Fruit fly (Drosophila melanogaster): ENCODE data around the gene CTCF.

Gene CTCF

dm6 chr3L:7323348-7323747, 33.2 kb downstream of the CTCF start, which contains the start of the genes RhoGEF4 and Rint1 (continued):
- no peak for TF ChIP-seq Vsx1 (GFP tag; optimal IDR thresholded peaks at IDR 0.05)
- no peak for TF ChIP-seq CG10274 (GFP tag; optimal IDR thresholded peaks at IDR 0.05)
- TF ChIP-seq Tbp (GFP tag; optimal IDR thresholded peaks at IDR 0.05), result no peak
- TF ChIP-seq HmgD (GFP tag; optimal IDR thresholded peaks at IDR 0.05), result no peak
- TF ChIP-seq CG10431 (GFP tag; optimal IDR thresholded peaks at IDR 0.05), result no peak
- peak; percentile 70 for TF ChIP-seq Ets97D (GFP tag; optimal IDR thresholded peaks at IDR 0.05)
- peak; percentile 73 for TF ChIP-seq zen (tag; optimal IDR thresholded peaks at IDR 0.05)
- no peak for TF ChIP-seq chinmo (GFP tag; IDR thresholded peaks at IDR 0.05; ENCODE audit: partially characterized antibody)
- TF ChIP-seq sc (optimal IDR thresholded peaks at IDR 0.05), result no peak
- peak; percentile 48 for TF ChIP-seq sc (GFP tag; optimal IDR thresholded peaks at IDR 0.05)
- TF ChIP-seq Poxn (GFP tag; IDR thresholded peaks at IDR 0.05), result no peak
- no peak for TF ChIP-seq mirr (GFP tag; optimal IDR thresholded peaks at IDR 0.05)
- no peak for TF ChIP-seq abd-A (tag; optimal IDR thresholded peaks at IDR 0.05)
- TF ChIP-seq cad (GFP tag; optimal IDR thresholded peaks at IDR 0.05), result no peak
- TF ChIP-seq oc (tag; optimal IDR thresholded peaks at IDR 0.05), result no peak
- no peak for TF ChIP-seq Doc3 (GFP tag; IDR thresholded peaks at IDR 0.05; ENCODE audit: partially characterized antibody)
- TF ChIP-seq mld (GFP tag; IDR thresholded peaks at IDR 0.05; ENCODE audit: partially characterized antibody), result no peak
- no peak for TF ChIP-seq CG2199 (GFP tag; IDR thresholded peaks at IDR 0.05)
- no peak for TF ChIP-seq CG3163 (GFP tag; optimal IDR thresholded peaks at IDR 0.05)
- peak; percentile 92 for TF ChIP-seq slbo (GFP tag; IDR thresholded peaks at IDR 0.05)
- peak; percentile 82 for TF ChIP-seq Aef1 (GFP tag; IDR thresholded peaks at IDR 0.05)
- no peak for TF ChIP-seq CG12219 (GFP tag; optimal IDR thresholded peaks at IDR 0.05)
- TF ChIP-seq CG31388 (GFP tag; optimal IDR thresholded peaks at IDR 0.05), result peak; percentile 28
- no peak for TF ChIP-seq CG4707 (GFP tag; optimal IDR thresholded peaks at IDR 0.05)
- TF ChIP-seq MESR4 (GFP tag; optimal IDR thresholded peaks at IDR 0.05), result peak; percentile 28
- TF ChIP-seq ash1 (GFP tag; optimal IDR thresholded peaks at IDR 0.05), result no peak
- peak; percentile 90 for TF ChIP-seq CG3847 (GFP tag; IDR thresholded peaks at IDR 0.05)
- peak; percentile 43 for TF ChIP-seq CG7928 (GFP tag; optimal IDR thresholded peaks at IDR 0.05)
- peak; percentile 45 for TF ChIP-seq BEAF-32 (GFP tag; optimal IDR thresholded peaks at IDR 0.05)
- peak; percentile 76 for TF ChIP-seq CG12659 (GFP tag; optimal IDR thresholded peaks at IDR 0.05)
- TF ChIP-seq ssp (GFP tag; IDR thresholded peaks at IDR 0.05), result peak; percentile 68
- TF ChIP-seq eyg (GFP tag; optimal IDR thresholded peaks at IDR 0.05), result no peak
- peak; percentile 41; the same call in 1 of the 2 replicates for TF ChIP-seq Gsc (GFP tag; IDR thresholded peaks at IDR 0.05)
- TF ChIP-seq Gug (GFP tag; IDR thresholded peaks at IDR 0.05), result peak; percentile 85
- no peak for TF ChIP-seq CG33213 (GFP tag; optimal IDR thresholded peaks at IDR 0.05)
- peak; percentile 65; the same call in 1 of the 2 replicates for TF ChIP-seq danr (GFP tag; IDR thresholded peaks at IDR 0.05)
- peak; percentile 68 for TF ChIP-seq CG4404 (GFP tag; IDR thresholded peaks at IDR 0.05)
- no peak for TF ChIP-seq pita (GFP tag; optimal IDR thresholded peaks at IDR 0.05)
- TF ChIP-seq al (GFP tag; IDR thresholded peaks at IDR 0.05), result peak; percentile 71
- no peak for TF ChIP-seq psq (GFP tag; optimal IDR thresholded peaks at IDR 0.05)
- TF ChIP-seq bsh (GFP tag; optimal IDR thresholded peaks at IDR 0.05), result peak in 1 of 2 experiments; percentile 72
- peak; percentile 56 for TF ChIP-seq Oli (tag; optimal IDR thresholded peaks at IDR 0.05)
- TF ChIP-seq jing (GFP tag; optimal IDR thresholded peaks at IDR 0.05), result no peak
- TF ChIP-seq nau (GFP tag; optimal IDR thresholded peaks at IDR 0.05), result no peak
- TF ChIP-seq NK7.1 (GFP tag; optimal IDR thresholded peaks at IDR 0.05), result no peak
- no peak for TF ChIP-seq CG1832 (GFP tag; optimal IDR thresholded peaks at IDR 0.05)
- peak; percentile 17 for TF ChIP-seq pnt (GFP tag; optimal IDR thresholded peaks at IDR 0.05)
- TF ChIP-seq CG17359 (tag; optimal IDR thresholded peaks at IDR 0.05), result peak; percentile 43
- TF ChIP-seq CG14667 (GFP tag; IDR thresholded peaks at IDR 0.05), result peak; percentile 56
- TF ChIP-seq exex (tag; optimal IDR thresholded peaks at IDR 0.05), result no peak
- peak; percentile 46 for TF ChIP-seq CG33557 (GFP tag; optimal IDR thresholded peaks at IDR 0.05)
